Worm (Caenorhabditis elegans) whole organism, young adult: ENCODE data around the gene R10E11.6.

Source experiments
- B0035.1 ChIP-seq: sonication (generic microtip); optimal IDR thresholded peaks from 2 replicates; lab custom pipeline; 2016; ENCODE audit warnings: missing genetic modification characterization, mild to moderate bottlenecking, missing compliant biosample characterization, missing genotype, missing genetic modification reagents
- B0336.3 ChIP-seq: fragments of 200-800 bp; sonication (Bioruptor generic); IDR thresholded peaks from 2 replicates; pipeline ENCODE4 v1.3.6; 2022; ENCODE audit warnings: missing genetic modification characterization, missing compliant biosample characterization
- F22D6.2 ChIP-seq: sonication (generic microtip); optimal IDR thresholded peaks from 2 replicates; lab custom pipeline; 2016; ENCODE audit warnings: mild to moderate bottlenecking, missing genetic modification characterization, missing compliant biosample characterization
- F39B2.1 ChIP-seq: fragments of 200-800 bp; sonication (Bioruptor generic); IDR thresholded peaks from 2 replicates; pipeline ENCODE4 v1.3.6; 2022; ENCODE audit warnings: missing genetic modification reagents, missing genetic modification characterization, missing compliant biosample characterization
- Y53G8AR.9 ChIP-seq: fragments of 200-800 bp; sonication (Bioruptor generic); conservative IDR thresholded peaks from 2 replicates; pipeline ENCODE4 v1.3.6; 2022; ENCODE audit warnings: missing genetic modification reagents, missing genetic modification characterization, missing compliant biosample characterization
- Y56A3A.18 ChIP-seq: fragments of 200-800 bp; sonication (Bioruptor generic); IDR thresholded peaks from 2 replicates; pipeline ENCODE4 v1.3.6; 2022; ENCODE audit warnings: missing genetic modification reagents, missing genetic modification characterization, missing compliant biosample characterization
- Y95B8A.8 ChIP-seq: fragments of 200-800 bp; sonication (Bioruptor generic); IDR thresholded peaks from 2 replicates; pipeline ENCODE4 v1.3.6; 2022; ENCODE audit warnings: missing genetic modification reagents, missing genetic modification characterization, missing compliant biosample characterization
- ZK185.1 ChIP-seq: sonication (generic microtip); optimal IDR thresholded peaks from 2 replicates; lab custom pipeline; 2016; ENCODE audit warnings: mild to moderate bottlenecking, missing genetic modification characterization, missing compliant biosample characterization; ENCODE audit not compliant: poor library complexity, severe bottlenecking
- ama-1 ChIP-seq, 3 experiments: fragments of 150-350 bp in 1 of 3; sonication (generic microtip) in 2 of 3; optimal IDR thresholded peaks; 2 replicates each; lab custom pipeline; 2014 to 2018; ENCODE audit warnings: missing biosample characterization in 2 of 3, missing genetic modification characterization in 2 of 3, missing genetic modification reagents in 2 of 3
- atf-7 ChIP-seq: sonication (generic microtip); optimal IDR thresholded peaks from 2 replicates; lab custom pipeline; 2017; ENCODE audit warnings: mild to moderate bottlenecking, missing genetic modification characterization, missing compliant biosample characterization
- athp-1 ChIP-seq: sonication (generic microtip); optimal IDR thresholded peaks from 2 replicates; lab custom pipeline; 2017; ENCODE audit warnings: mild to moderate bottlenecking, missing genetic modification characterization, missing compliant biosample characterization
- attf-3 ChIP-seq: fragments of 200-800 bp; sonication (Bioruptor generic); conservative IDR thresholded peaks from 2 replicates; pipeline ENCODE4 v1.3.6; 2022; ENCODE audit warnings: missing genetic modification reagents, missing genetic modification characterization, missing compliant biosample characterization
- cebp-1 ChIP-seq, 2 experiments: fragments of 200-800 bp in 1 of 2; sonication (Bioruptor generic) in 1 of 2; sonication (generic microtip) in 1 of 2; IDR thresholded peaks in 1 of 2; optimal IDR thresholded peaks in 1 of 2; 2 replicates each; pipeline versions ENCODE4 v1.3.6 to Lab custom; 2017 to 2022; ENCODE audit warnings: missing compliant biosample characterization in 2 of 2, missing genetic modification characterization in 2 of 2, mild to moderate bottlenecking in 1 of 2, missing genetic modification reagents in 1 of 2, moderate library complexity in 1 of 2
- ceh-100 ChIP-seq: fragments of 200-800 bp; sonication (Bioruptor generic); IDR thresholded peaks from 2 replicates; pipeline ENCODE4 v1.3.6; 2022; ENCODE audit warnings: missing genetic modification reagents, missing genetic modification characterization, missing compliant biosample characterization
- ceh-58 ChIP-seq: fragments of 200-800 bp; sonication (Bioruptor generic); IDR thresholded peaks from 2 replicates; pipeline ENCODE4 v1.3.6; 2022; ENCODE audit warnings: missing genetic modification characterization, missing compliant biosample characterization
- ceh-91 ChIP-seq: fragments of 200-800 bp; sonication (Bioruptor generic); IDR thresholded peaks from 2 replicates; pipeline ENCODE4 v1.3.6; 2022; ENCODE audit warnings: missing genetic modification reagents, missing genetic modification characterization, missing compliant biosample characterization
- dox-1 ChIP-seq: fragments of 200-800 bp; sonication (Bioruptor generic); IDR thresholded peaks from 2 replicates; pipeline ENCODE4 v1.3.6; 2022; ENCODE audit warnings: missing genetic modification reagents, missing genetic modification characterization, missing compliant biosample characterization
- egl-44 ChIP-seq: fragments of 200-800 bp; sonication (Bioruptor generic); IDR thresholded peaks from 2 replicates; pipeline ENCODE4 v1.3.6; 2022; ENCODE audit warnings: missing genetic modification reagents, missing genetic modification characterization, missing compliant biosample characterization
- ekl-4 ChIP-seq: fragments of 200-800 bp; sonication (Bioruptor generic); IDR thresholded peaks from 2 replicates; pipeline ENCODE4 v1.3.6; 2022; ENCODE audit warnings: missing genetic modification reagents, missing genetic modification characterization, missing compliant biosample characterization
- fkh-3 ChIP-seq: sonication (generic microtip); optimal IDR thresholded peaks from 2 replicates; lab custom pipeline; 2016; ENCODE audit warnings: mild to moderate bottlenecking, missing genetic modification characterization, missing compliant biosample characterization
- gei-17 ChIP-seq: fragments of 200-800 bp; sonication (Bioruptor generic); optimal IDR thresholded peaks from 2 replicates; lab custom pipeline; 2018; ENCODE audit warnings: mild to moderate bottlenecking, missing genetic modification characterization, missing compliant biosample characterization
- him-1 ChIP-seq: sonication (generic microtip); optimal IDR thresholded peaks from 2 replicates; lab custom pipeline; 2016; ENCODE audit warnings: missing genotype, missing genetic modification reagents, missing genetic modification characterization, missing compliant biosample characterization
- hsf-1 ChIP-seq: fragments of 200-800 bp; sonication (Bioruptor generic); IDR thresholded peaks from 2 replicates; pipeline ENCODE4 v1.3.6; 2022; ENCODE audit warnings: missing genetic modification reagents, missing genetic modification characterization, missing compliant biosample characterization
- lin-35 ChIP-seq, 3 experiments: fragments of 150-350 bp in 2 of 3; sonication (generic microtip) in 1 of 3; optimal IDR thresholded peaks; 2 replicates each; lab custom pipeline; 2014 to 2018; ENCODE audit warnings: missing biosample characterization in 3 of 3, missing genetic modification characterization in 3 of 3, missing genetic modification reagents in 3 of 3
- lin-40 ChIP-seq: sonication (generic microtip); optimal IDR thresholded peaks from 2 replicates; lab custom pipeline; 2016; ENCODE audit warnings: missing genetic modification characterization, mild to moderate bottlenecking, missing compliant biosample characterization, missing genotype, missing genetic modification reagents
- madf-10 ChIP-seq: sonication (generic microtip); optimal IDR thresholded peaks from 2 replicates; lab custom pipeline; 2016; ENCODE audit warnings: mild to moderate bottlenecking, missing genetic modification characterization, missing compliant biosample characterization
- madf-3 ChIP-seq: fragments of 200-800 bp; sonication (Bioruptor generic); IDR thresholded peaks from 2 replicates; pipeline ENCODE4 v1.3.6; 2022; ENCODE audit warnings: missing genetic modification reagents, missing genetic modification characterization, missing compliant biosample characterization
- madf-6 ChIP-seq: fragments of 200-800 bp; sonication (Bioruptor generic); IDR thresholded peaks from 2 replicates; pipeline ENCODE4 v1.3.6; 2022; ENCODE audit warnings: missing genetic modification reagents, missing genetic modification characterization, missing compliant biosample characterization
- nfyb-1 ChIP-seq: fragments of 200-800 bp; sonication (Bioruptor generic); IDR thresholded peaks from 2 replicates; pipeline ENCODE4 v1.3.6; 2022; ENCODE audit warnings: missing genetic modification reagents, missing genetic modification characterization, missing compliant biosample characterization
- nhr-120 ChIP-seq: fragments of 200-800 bp; sonication (Bioruptor generic); IDR thresholded peaks from 2 replicates; pipeline ENCODE4 v1.3.6; 2022; ENCODE audit warnings: missing genetic modification characterization, missing compliant biosample characterization
- nhr-179 ChIP-seq: sonication (generic microtip); optimal IDR thresholded peaks from 2 replicates; lab custom pipeline; 2016; ENCODE audit warnings: mild to moderate bottlenecking, missing genetic modification characterization, missing compliant biosample characterization
- nhr-27 ChIP-seq: fragments of 200-800 bp; sonication (Bioruptor generic); optimal IDR thresholded peaks from 2 replicates; lab custom pipeline; 2018; ENCODE audit warnings: mild to moderate bottlenecking, missing genetic modification characterization, moderate library complexity, missing compliant biosample characterization
- repo-1 ChIP-seq: sonication (generic microtip); optimal IDR thresholded peaks from 2 replicates; lab custom pipeline; 2017; ENCODE audit warnings: mild to moderate bottlenecking, missing genetic modification characterization, missing compliant biosample characterization
- rpc-1 ChIP-seq, 2 experiments: fragments of 150-350 bp in 1 of 2; sonication (generic microtip) in 1 of 2; optimal IDR thresholded peaks; 2 replicates each; lab custom pipeline; 2014 to 2018; ENCODE audit warnings: missing biosample characterization in 1 of 2, missing genetic modification characterization in 1 of 2, missing genetic modification reagents in 1 of 2, missing genotype in 1 of 2
- sea-2 ChIP-seq: fragments of 200-800 bp; sonication (Bioruptor generic); IDR thresholded peaks from 2 replicates; pipeline ENCODE4 v1.3.6; 2022; ENCODE audit warnings: missing genetic modification characterization, missing compliant biosample characterization
- snpc-4 ChIP-seq, 5 experiments: fragments of 150-350 bp in 1 of 5; sonication (generic microtip) in 4 of 5; optimal IDR thresholded peaks; 2 replicates each; lab custom pipeline; 2014 to 2018; ENCODE audit warnings: missing genetic modification characterization in 5 of 5, missing biosample characterization in 3 of 5, antibody characterized with exemption in 2 of 5, mild to moderate bottlenecking in 2 of 5, missing compliant biosample characterization in 2 of 5, missing genotype in 2 of 5, moderate library complexity in 2 of 5, missing genetic modification reagents in 1 of 5
- tbp1 ChIP-seq: fragments of 200-800 bp; sonication (Bioruptor generic); optimal IDR thresholded peaks from 2 replicates; lab custom pipeline; 2018; ENCODE audit warnings: mild to moderate bottlenecking, missing genetic modification characterization, missing compliant biosample characterization
- tlf-1 ChIP-seq: fragments of 200-800 bp; sonication (Bioruptor generic); optimal IDR thresholded peaks from 2 replicates; lab custom pipeline; 2018; ENCODE audit warnings: mild to moderate bottlenecking, missing genetic modification characterization, missing compliant biosample characterization
- ztf-26 ChIP-seq: sonication (generic microtip); optimal IDR thresholded peaks from 2 replicates; lab custom pipeline; 2017; ENCODE audit warnings: missing genetic modification characterization, missing compliant biosample characterization

The R10E11.6 gene

DNA sequence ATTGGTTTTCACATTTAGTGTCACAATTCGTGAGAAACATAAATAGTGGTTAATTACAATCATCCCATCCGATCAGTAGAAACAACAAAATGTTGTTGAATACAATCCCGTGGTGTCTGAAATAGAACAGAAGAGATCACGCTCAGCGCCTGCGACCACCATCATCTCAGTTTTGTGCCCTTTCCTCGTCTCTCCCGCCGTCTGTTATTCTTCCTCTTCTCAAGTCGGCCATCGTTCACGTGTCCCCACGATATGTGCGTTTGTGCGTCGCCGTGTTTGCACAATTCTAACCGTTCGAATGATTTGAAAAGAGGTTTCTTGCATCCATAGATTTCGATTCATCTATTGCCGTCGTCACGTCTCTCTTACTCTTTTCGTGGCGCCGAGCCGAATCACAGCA is 36.0 kb downstream of the R10E11.6 start, which contains the start of gene panl-3 (continued):
- TF ChIP-seq ztf-26 (peak; percentile 4), dox-1 (GFP tag; lab: Robert Waterston, UW) (0 out of 2 replicates have a peak, but pooled peaks have one; percentile 26)
- TF ChIP-seq, all 124 proteins: peak for 26

DNA sequence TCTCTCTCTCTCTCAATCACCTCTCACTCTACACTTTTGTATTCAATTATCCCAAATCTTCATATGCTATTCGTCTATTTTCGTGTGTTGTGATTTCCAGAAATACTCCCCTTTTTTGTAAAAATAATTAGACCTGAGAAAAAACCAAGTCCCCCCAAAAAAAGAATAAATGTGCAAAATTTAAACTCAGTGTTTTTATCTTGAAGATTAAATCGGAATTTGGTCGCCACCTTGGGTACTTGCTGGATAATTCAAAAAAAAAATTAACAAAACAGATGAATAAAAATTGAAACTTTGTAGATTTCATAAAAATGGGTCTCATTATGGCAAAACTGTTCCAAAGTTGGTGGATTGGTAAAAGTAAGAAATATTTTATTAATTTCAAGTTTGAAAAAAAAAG is 40.1 kb downstream of the R10E11.6 start, which contains the start of gene arl-5:
arl-5 (plus strand) TSS at position 301 of the 400 bp plus-strand sequence.
- no peak for TF ChIP-seq sea-2 (GFP tag; lab: Robert Waterston, UW)
- no peak for TF ChIP-seq F39B2.1
- no peak for TF ChIP-seq F22D6.2 (tag; lab: Kevin White, UChicago)
- no peak for TF ChIP-seq attf-3 (GFP tag; lab: Robert Waterston, UW)
- TF ChIP-seq, all 124 proteins: peak for 0

DNA sequence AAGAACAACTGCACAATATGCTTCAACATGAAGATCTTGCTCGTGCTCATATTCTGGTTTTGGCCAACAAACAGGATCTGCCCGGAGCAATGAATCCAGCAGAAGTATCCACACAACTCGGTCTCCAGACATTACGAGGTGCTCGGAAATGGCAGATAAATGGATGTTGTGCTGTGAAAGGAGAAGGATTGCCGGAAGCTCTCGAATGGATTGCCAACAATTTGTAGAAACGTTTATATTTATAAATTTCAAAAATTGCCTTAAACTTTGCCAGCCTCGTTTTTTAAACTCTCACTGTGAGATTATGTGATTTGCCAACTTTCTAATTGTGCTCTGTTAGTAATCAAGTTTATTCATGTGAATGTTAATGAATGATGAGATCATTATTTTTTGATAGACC is 40.9 kb downstream of the R10E11.6 start:
- no peak for TF ChIP-seq nhr-27
- TF ChIP-seq, all 124 proteins: peak for 0

DNA sequence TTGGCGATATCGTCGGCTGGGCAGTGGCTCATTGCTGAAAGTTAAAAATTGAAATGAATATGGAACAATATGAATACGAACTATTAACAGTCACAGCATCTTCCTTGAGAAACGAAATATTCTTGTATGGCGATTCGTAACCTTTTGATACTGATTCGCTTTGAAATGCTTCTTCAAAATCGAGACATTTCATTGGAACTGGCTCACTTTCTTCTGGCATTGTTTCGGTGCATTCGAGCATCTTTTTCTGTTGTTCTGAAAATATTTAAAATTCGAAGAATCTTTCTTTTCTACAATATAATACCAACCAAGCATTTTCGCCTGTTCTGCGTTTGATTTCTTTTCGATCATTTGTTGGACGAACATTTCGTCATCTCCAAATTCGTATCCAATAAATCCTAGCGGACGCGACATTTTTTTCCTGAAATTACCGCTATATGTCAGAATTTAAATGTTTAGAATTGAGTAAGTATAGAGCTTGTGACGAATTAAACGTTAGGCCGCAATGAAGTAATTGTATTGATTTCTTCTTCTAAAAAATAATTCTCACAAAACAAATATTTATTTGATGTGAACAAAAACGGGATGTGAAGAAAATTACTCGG is 41.6 kb downstream of the R10E11.6 start, which contains the start of gene lin-52:
lin-52 (minus strand) TSS at position 421 of the 605 bp plus-strand sequence.
- TF ChIP-seq him-1 (peak; percentile 9), F39B2.1 (0 out of 2 replicates have a peak, but pooled peaks have one; percentile 60), ceh-100 (GFP tag; lab: Robert Waterston, UW) (0 out of 2 replicates have a peak, but pooled peaks have one; percentile 35), atf-7 (tag; lab: Kevin White, UChicago) (peak; percentile 51), nhr-179 (tag; lab: Kevin White, UChicago) (peak; percentile 32), repo-1 (tag; lab: Kevin White, UChicago) (peak; percentile 83), nhr-120 (0 out of 2 replicates have a peak, but pooled peaks have one; percentile 34), madf-10 (peak; percentile 27), Y95B8A.8 (peak; percentile 52; the same call in 1 of the 2 replicates), athp-1 (tag; lab: Kevin White, UChicago) (peak; percentile 56), Y53G8AR.9 (GFP tag; lab: Robert Waterston, UW) (peak; percentile 90; the same call in 1 of the 2 replicates), ama-1 (optimal IDR thresholded peaks at IDR 0.05; lab: Kevin White, UChicago) (peak; percentile 79), ama-1 (GFP tag; optimal IDR thresholded peaks at IDR 0.05; lab: Kevin White, UChicago) (peak in 1 of 2 experiments; percentile 8), rpc-1 (optimal IDR thresholded peaks at IDR 0.05; lab: Kevin White, UChicago) (no peak), rpc-1 (tag; optimal IDR thresholded peaks at IDR 0.05; lab: Kevin White, UChicago) (no peak), F22D6.2 (tag; lab: Kevin White, UChicago) (no peak), tlf-1 (peak; percentile 82), nfyb-1 (GFP tag; lab: Robert Waterston, UW) (0 out of 2 replicates have a peak, but pooled peaks have one; percentile 58), madf-3 (peak; percentile 49; the same call in 1 of the 2 replicates), cebp-1 (GFP tag; IDR thresholded peaks at IDR 0.05; lab: Robert Waterston, UW) (0 out of 2 replicates have a peak, but pooled peaks have one; percentile 24), cebp-1 (tag; optimal IDR thresholded peaks at IDR 0.05; lab: Kevin White, UChicago) (peak; percentile 71), B0336.3 (GFP tag; lab: Robert Waterston, UW) (peak; percentile 56; the same call in 1 of the 2 replicates), fkh-3 (peak; percentile 13), B0035.1 (peak; percentile 31), madf-6 (GFP tag; lab: Robert Waterston, UW) (peak; percentile 35; the same call in 1 of the 2 replicates), lin-35 (GFP tag; optimal IDR thresholded peaks at IDR 0.05; lab: Kevin White, UChicago) (peak in 1 of 3 experiments; percentile 47), lin-40 (peak; percentile 24), hsf-1 (GFP tag; lab: Robert Waterston, UW) (peak; percentile 71; the same call in 1 of the 2 replicates), egl-44 (GFP tag; lab: Robert Waterston, UW) (no peak), snpc-4 (GFP tag; optimal IDR thresholded peaks at IDR 0.05; lab: Kevin White, UChicago) (no peak), snpc-4 (tag; optimal IDR thresholded peaks at IDR 0.05; lab: Kevin White, UChicago) (no peak), Y56A3A.18 (GFP tag; lab: Robert Waterston, UW) (peak; percentile 57; the same call in 1 of the 2 replicates), ceh-91 (0 out of 2 replicates have a peak, but pooled peaks have one; percentile 36), tbp1 (GFP tag; lab: Kevin White, UChicago) (peak; percentile 11), ekl-4 (GFP tag; lab: Robert Waterston, UW) (peak; percentile 35), ceh-58 (no peak), gei-17 (GFP tag; lab: Kevin White, UChicago) (peak; percentile 17), ZK185.1 (tag; lab: Kevin White, UChicago) (peak; percentile 69)
